Fruit fly (Drosophila melanogaster) Kc167 (cell line): Measurements from ENCODE around the gene Gclc.
A peak's percentile ranks its signal among the peaks of the same experiment; 100 is the strongest.

ENCODE experiments used
- Sin3A ChIP-seq: fragments of >200 bp; optimal IDR thresholded peaks from 2 replicates; lab custom pipeline; 2018; ENCODE audit warnings: missing external identifiers
- h ChIP-seq: fragments of >200 bp; optimal IDR thresholded peaks from 3 replicates; lab custom pipeline; 2018; ENCODE audit warnings: missing external identifiers
- insv ChIP-seq: fragments of >200 bp; optimal IDR thresholded peaks from 3 replicates; lab custom pipeline; 2018; ENCODE audit warnings: missing external identifiers
- psq ChIP-seq: fragments of >200 bp; optimal IDR thresholded peaks from 2 replicates; lab custom pipeline; 2017; ENCODE audit warnings: missing external identifiers
- ttk ChIP-seq: sonication (Bioruptor generic); optimal IDR thresholded peaks from 2 replicates; lab custom pipeline; 2017; ENCODE audit warnings: missing external identifiers

dm6 chrX:8143537-8143936 lies 27.6 kb upstream of the Gclc start, which contains the start of gene CG17982:
- TF ChIP-seq Sin3A (lab: Kevin White, UChicago) (no peak), h (no peak), psq (peak; percentile 13), ttk (no peak), insv (lab: Kevin White, UChicago) (no peak)
